Worm (Caenorhabditis elegans) whole organism, young adult: ENCODE results near the gene F41B5.12.
A peak's percentile ranks its signal among the peaks of the same experiment; 100 is the strongest.

Experiments used
- F22D6.2 ChIP-seq: sonication (generic microtip); optimal IDR thresholded peaks from 2 replicates; lab custom pipeline; 2016; ENCODE audit warnings: mild to moderate bottlenecking, missing genetic modification characterization, missing compliant biosample characterization
- F23B12.7 ChIP-seq: sonication (generic microtip); optimal IDR thresholded peaks from 2 replicates; lab custom pipeline; 2017; ENCODE audit warnings: missing genetic modification characterization, mild to moderate bottlenecking, missing compliant biosample characterization, antibody characterized with exemption, moderate library complexity; ENCODE audit not compliant: insufficient read depth
- T07F8.4 ChIP-seq: sonication (generic microtip); optimal IDR thresholded peaks from 2 replicates; lab custom pipeline; 2016; ENCODE audit warnings: mild to moderate bottlenecking, missing genetic modification characterization, moderate library complexity, missing compliant biosample characterization
- Y53G8AR.9 ChIP-seq: fragments of 200-800 bp; sonication (Bioruptor generic); conservative IDR thresholded peaks from 2 replicates; pipeline ENCODE4 v1.3.6; 2022; ENCODE audit warnings: missing genetic modification reagents, missing genetic modification characterization, missing compliant biosample characterization
- Y56A3A.18 ChIP-seq: fragments of 200-800 bp; sonication (Bioruptor generic); IDR thresholded peaks from 2 replicates; pipeline ENCODE4 v1.3.6; 2022; ENCODE audit warnings: missing genetic modification reagents, missing genetic modification characterization, missing compliant biosample characterization
- athp-1 ChIP-seq: sonication (generic microtip); optimal IDR thresholded peaks from 2 replicates; lab custom pipeline; 2017; ENCODE audit warnings: mild to moderate bottlenecking, missing genetic modification characterization, missing compliant biosample characterization
- attf-3 ChIP-seq: fragments of 200-800 bp; sonication (Bioruptor generic); conservative IDR thresholded peaks from 2 replicates; pipeline ENCODE4 v1.3.6; 2022; ENCODE audit warnings: missing genetic modification reagents, missing genetic modification characterization, missing compliant biosample characterization
- attf-5 ChIP-seq: fragments of 200-800 bp; sonication (Bioruptor generic); optimal IDR thresholded peaks from 2 replicates; lab custom pipeline; 2018; ENCODE audit warnings: mild to moderate bottlenecking, missing genetic modification characterization, missing compliant biosample characterization
- bed-1 ChIP-seq: fragments of 200-800 bp; sonication (Bioruptor generic); IDR thresholded peaks from 2 replicates; pipeline ENCODE4 v1.3.6; 2022; ENCODE audit warnings: missing genetic modification reagents, missing genetic modification characterization, missing compliant biosample characterization
- ccch-3 ChIP-seq: fragments of 200-800 bp; sonication (Bioruptor generic); optimal IDR thresholded peaks from 2 replicates; lab custom pipeline; 2018; ENCODE audit warnings: mild to moderate bottlenecking, missing genetic modification characterization, missing compliant biosample characterization
- cebp-1 ChIP-seq, 2 experiments: fragments of 200-800 bp in 1 of 2; sonication (Bioruptor generic) in 1 of 2; sonication (generic microtip) in 1 of 2; IDR thresholded peaks in 1 of 2; optimal IDR thresholded peaks in 1 of 2; 2 replicates each; pipeline versions ENCODE4 v1.3.6 to Lab custom; 2017 to 2022; ENCODE audit warnings: missing compliant biosample characterization in 2 of 2, missing genetic modification characterization in 2 of 2, mild to moderate bottlenecking in 1 of 2, missing genetic modification reagents in 1 of 2, moderate library complexity in 1 of 2
- ceh-27 ChIP-seq: fragments of 200-800 bp; sonication (Bioruptor generic); optimal IDR thresholded peaks from 2 replicates; lab custom pipeline; 2018; ENCODE audit warnings: mild to moderate bottlenecking, missing genetic modification characterization, moderate library complexity, missing compliant biosample characterization
- ceh-40 ChIP-seq: fragments of 200-800 bp; sonication (Bioruptor generic); IDR thresholded peaks from 2 replicates; pipeline ENCODE4 v1.3.6; 2022; ENCODE audit warnings: missing genetic modification characterization, missing compliant biosample characterization
- ceh-58 ChIP-seq: fragments of 200-800 bp; sonication (Bioruptor generic); IDR thresholded peaks from 2 replicates; pipeline ENCODE4 v1.3.6; 2022; ENCODE audit warnings: missing genetic modification characterization, missing compliant biosample characterization
- ceh-79 ChIP-seq: sonication (generic microtip); optimal IDR thresholded peaks from 2 replicates; lab custom pipeline; 2017; ENCODE audit warnings: mild to moderate bottlenecking, missing genetic modification characterization, missing compliant biosample characterization
- ceh-91 ChIP-seq: fragments of 200-800 bp; sonication (Bioruptor generic); IDR thresholded peaks from 2 replicates; pipeline ENCODE4 v1.3.6; 2022; ENCODE audit warnings: missing genetic modification reagents, missing genetic modification characterization, missing compliant biosample characterization
- die-1 ChIP-seq: sonication (generic microtip); optimal IDR thresholded peaks from 2 replicates; lab custom pipeline; 2016; ENCODE audit warnings: missing genotype, mild to moderate bottlenecking, missing genetic modification characterization, missing compliant biosample characterization
- dox-1 ChIP-seq: fragments of 200-800 bp; sonication (Bioruptor generic); IDR thresholded peaks from 2 replicates; pipeline ENCODE4 v1.3.6; 2022; ENCODE audit warnings: missing genetic modification reagents, missing genetic modification characterization, missing compliant biosample characterization
- dpl-1 ChIP-seq: fragments of 150-350 bp; optimal IDR thresholded peaks from 2 replicates; lab custom pipeline; 2014; ENCODE audit warnings: missing biosample characterization, missing genetic modification reagents, missing genetic modification characterization
- egl-44 ChIP-seq: fragments of 200-800 bp; sonication (Bioruptor generic); IDR thresholded peaks from 2 replicates; pipeline ENCODE4 v1.3.6; 2022; ENCODE audit warnings: missing genetic modification reagents, missing genetic modification characterization, missing compliant biosample characterization
- hmg-1.2 ChIP-seq: fragments of 200-800 bp; sonication (Bioruptor generic); IDR thresholded peaks from 2 replicates; pipeline ENCODE4 v1.3.6; 2022; ENCODE audit warnings: missing genetic modification reagents, missing genetic modification characterization, missing compliant biosample characterization
- lin-26 ChIP-seq: fragments of 200-800 bp; sonication (Bioruptor generic); IDR thresholded peaks from 2 replicates; pipeline ENCODE4 v1.3.6; 2022; ENCODE audit warnings: missing genetic modification reagents, missing genetic modification characterization, missing compliant biosample characterization
- lsy-27 ChIP-seq: sonication (generic microtip); optimal IDR thresholded peaks from 2 replicates; lab custom pipeline; 2017; ENCODE audit warnings: missing genetic modification characterization, mild to moderate bottlenecking, missing compliant biosample characterization, antibody characterized with exemption, missing genotype, borderline replicate concordance; ENCODE audit not compliant: insufficient read depth
- mel-28 ChIP-seq: sonication (generic microtip); optimal IDR thresholded peaks from 2 replicates; lab custom pipeline; 2016; ENCODE audit warnings: borderline replicate concordance, mild to moderate bottlenecking, missing genetic modification characterization, missing compliant biosample characterization
- nfya-1 ChIP-seq: sonication (generic microtip); optimal IDR thresholded peaks from 2 replicates; lab custom pipeline; 2017; ENCODE audit warnings: antibody characterized with exemption, missing compliant biosample characterization, missing genetic modification characterization, borderline replicate concordance; ENCODE audit not compliant: insufficient read depth
- nhr-80 ChIP-seq: sonication (generic microtip); optimal IDR thresholded peaks from 2 replicates; lab custom pipeline; 2016; ENCODE audit warnings: missing genetic modification characterization, missing compliant biosample characterization
- sdz-38 ChIP-seq: sonication (generic microtip); optimal IDR thresholded peaks from 2 replicates; lab custom pipeline; 2016; ENCODE audit warnings: missing genotype, missing genetic modification characterization, missing compliant biosample characterization
- snpc-1.1 ChIP-seq: sonication (generic microtip); optimal IDR thresholded peaks from 2 replicates; lab custom pipeline; 2017; ENCODE audit warnings: missing genetic modification characterization, mild to moderate bottlenecking, missing compliant biosample characterization, antibody characterized with exemption, moderate library complexity, missing genotype, missing genetic modification reagents; ENCODE audit not compliant: insufficient read depth
- xnd-1 ChIP-seq: sonication (generic microtip); optimal IDR thresholded peaks from 2 replicates; lab custom pipeline; 2016; ENCODE audit warnings: missing genotype, missing genetic modification reagents, missing genetic modification characterization, missing compliant biosample characterization
- zfh-2 ChIP-seq: fragments of 200-800 bp; sonication (Bioruptor generic); conservative IDR thresholded peaks from 2 replicates; pipeline ENCODE4 v1.3.6; 2022; ENCODE audit warnings: missing genetic modification reagents, missing genetic modification characterization, missing compliant biosample characterization
- zim-3 ChIP-seq: sonication (generic microtip); optimal IDR thresholded peaks from 2 replicates; lab custom pipeline; 2017; ENCODE audit warnings: mild to moderate bottlenecking, missing genetic modification characterization, moderate library complexity, missing compliant biosample characterization

Gene F41B5.12

DNA sequence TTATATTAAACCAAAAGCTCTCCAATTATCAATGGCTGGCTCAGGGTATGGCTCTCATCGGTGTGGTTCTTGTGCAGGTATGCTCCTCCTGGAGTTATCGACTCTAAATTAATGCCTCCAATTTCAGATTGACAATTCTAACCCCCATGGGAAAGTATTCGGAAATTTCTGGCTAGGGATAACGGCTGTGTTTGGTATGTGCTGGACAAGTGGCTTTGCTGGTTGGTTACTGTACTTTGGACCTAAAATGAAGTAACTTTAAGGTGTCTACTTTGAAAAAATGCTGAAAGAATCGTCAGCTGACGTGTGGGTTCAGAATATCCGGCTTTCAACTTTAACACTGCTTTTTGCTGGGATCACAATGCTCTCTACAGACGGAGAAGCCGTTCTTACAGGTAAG lies 43.8 kb upstream of the F41B5.12 start:
- TF ChIP-seq Y56A3A.18 (GFP tag; lab: Robert Waterston, UW) (no peak), egl-44 (GFP tag; lab: Robert Waterston, UW) (no peak), dox-1 (GFP tag; lab: Robert Waterston, UW) (no peak), xnd-1 (tag; lab: Kevin White, UChicago) (no peak), attf-3 (GFP tag; lab: Robert Waterston, UW) (no peak), bed-1 (no peak)

DNA sequence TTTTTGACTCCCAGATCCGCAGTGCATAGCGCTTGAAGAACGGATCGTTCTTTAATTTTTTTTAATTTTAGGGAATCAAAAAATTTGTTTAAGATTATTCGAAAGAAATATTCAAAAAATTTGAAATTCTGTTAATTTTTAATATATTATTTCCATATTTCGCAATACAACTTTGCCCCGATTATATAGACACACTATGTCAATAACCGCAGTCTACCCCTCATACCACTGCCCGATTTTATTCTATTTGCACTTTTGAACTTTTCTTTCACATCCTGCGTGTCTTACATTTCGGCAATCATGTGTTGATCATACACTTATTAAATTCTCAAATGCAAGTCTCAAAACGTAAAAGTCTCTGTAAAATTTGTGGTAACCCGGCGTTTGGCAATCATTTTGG lies 42.0 kb upstream of the F41B5.12 start, which contains the start of gene nhr-56:
Gene nhr-56 (plus strand): TSS at position 202 of the 400 bp plus-strand sequence.
- TF ChIP-seq athp-1 (tag; lab: Kevin White, UChicago) (no peak), ceh-79 (no peak), cebp-1 (GFP tag; IDR thresholded peaks at IDR 0.05; lab: Robert Waterston, UW) (peak; percentile 94), cebp-1 (tag; optimal IDR thresholded peaks at IDR 0.05; lab: Kevin White, UChicago) (peak; percentile 98), ceh-40 (GFP tag; lab: Robert Waterston, UW) (no peak), lin-26 (GFP tag; lab: Robert Waterston, UW) (no peak), ceh-27 (GFP tag; lab: Kevin White, UChicago) (peak; percentile 17), attf-5 (peak; percentile 91), ceh-91 (GFP tag; lab: Robert Waterston, UW) (no peak), hmg-1.2 (GFP tag; lab: Robert Waterston, UW) (peak; percentile 23; the same call in 1 of the 2 replicates), lsy-27 (tag; lab: Kevin White, UChicago) (no peak), nhr-80 (tag; lab: Kevin White, UChicago) (peak; percentile 68), ccch-3 (GFP tag; lab: Kevin White, UChicago) (no peak)

DNA sequence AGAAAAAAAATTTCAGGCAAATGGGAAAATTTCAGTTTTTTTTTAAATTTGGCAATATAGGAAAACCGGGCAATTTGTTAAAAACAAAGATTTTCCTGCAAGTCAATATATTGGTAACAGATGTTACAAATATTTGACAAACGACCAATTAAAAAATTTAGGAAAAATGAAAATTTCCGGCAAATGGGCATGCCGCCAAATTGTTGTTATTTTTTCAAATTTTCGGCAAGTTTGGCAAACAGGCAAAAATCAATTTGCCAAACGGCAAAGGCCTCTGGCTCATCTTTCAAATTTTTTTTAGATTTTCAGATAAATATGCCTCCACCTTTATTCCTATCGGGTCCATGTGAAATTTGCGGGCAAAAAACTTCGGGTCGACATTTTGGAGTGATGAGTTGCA lies 39.0 kb upstream of the F41B5.12 start, which contains the start of gene nhr-128:
Gene nhr-128 (plus strand): TSS at position 301 of the 400 bp plus-strand sequence.
- TF ChIP-seq lin-26 (GFP tag; lab: Robert Waterston, UW) = no peak
- TF ChIP-seq zfh-2 (GFP tag; lab: Robert Waterston, UW) = no peak
- no peak for TF ChIP-seq zim-3 (tag; lab: Kevin White, UChicago)
- no peak for TF ChIP-seq F23B12.7 (tag; lab: Kevin White, UChicago)

DNA sequence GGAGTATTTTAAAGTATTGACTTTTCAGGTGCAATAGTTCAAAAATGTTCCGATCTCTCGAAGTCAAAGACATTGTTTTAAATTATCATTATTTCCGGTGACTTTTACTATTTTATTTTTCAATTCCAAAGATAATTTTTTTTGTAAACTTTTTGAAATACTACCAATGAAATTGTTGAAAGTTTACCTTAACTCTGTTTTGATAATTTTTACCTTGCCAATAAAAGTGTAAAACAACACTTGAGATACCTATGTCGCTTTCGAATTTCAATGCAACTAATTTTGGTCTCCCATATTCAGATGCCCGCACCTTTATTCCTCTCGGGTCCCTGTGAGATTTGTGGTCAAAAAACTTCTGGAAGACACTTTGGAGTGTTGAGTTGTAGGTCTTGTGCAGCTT lies 35.6 kb upstream of the F41B5.12 start, which contains the start of gene nhr-103:
Gene nhr-103 (plus strand): TSS at position 301 of the 400 bp plus-strand sequence.
- TF ChIP-seq nfya-1 (tag; lab: Kevin White, UChicago) = no peak
- no peak for TF ChIP-seq die-1 (tag; lab: Kevin White, UChicago)
- TF ChIP-seq snpc-1.1 (tag; lab: Kevin White, UChicago) = no peak
- no peak for TF ChIP-seq ceh-58 (GFP tag; lab: Robert Waterston, UW)
- TF ChIP-seq sdz-38 (tag; lab: Kevin White, UChicago) = no peak
- no peak for TF ChIP-seq mel-28 (tag; lab: Kevin White, UChicago)
- TF ChIP-seq attf-5 = no peak
- no peak for TF ChIP-seq T07F8.4 (tag; lab: Kevin White, UChicago)
- no peak for TF ChIP-seq dpl-1 (GFP tag; lab: Kevin White, UChicago)
- no peak for TF ChIP-seq F22D6.2 (tag; lab: Kevin White, UChicago)
- no peak for TF ChIP-seq Y53G8AR.9 (GFP tag; lab: Robert Waterston, UW)
